Worm (Caenorhabditis elegans): Measurements from ENCODE around the gene nlp-30.

- TF ChIP-seq flt-1 (GFP tag; IDR thresholded peaks at IDR 0.05): no peak
- no peak for TF ChIP-seq ztf-29 (GFP tag; IDR thresholded peaks at IDR 0.05)
- TF ChIP-seq cog-1 (tag; optimal IDR thresholded peaks at IDR 0.05): no peak
- no peak for TF ChIP-seq T22C8.4 (GFP tag; IDR thresholded peaks at IDR 0.05)
- no peak for TF ChIP-seq ref-1 (GFP tag; conservative IDR thresholded peaks at IDR 0.05)
Measured at ce11 chrV:3992334-3992733, 10.6 kb downstream of the nlp-30 start.

Measured in whole organism, midembryonic.